Worm (Caenorhabditis elegans): Measurements from ENCODE around the gene tag-89.

The tag-89 gene

DNA sequence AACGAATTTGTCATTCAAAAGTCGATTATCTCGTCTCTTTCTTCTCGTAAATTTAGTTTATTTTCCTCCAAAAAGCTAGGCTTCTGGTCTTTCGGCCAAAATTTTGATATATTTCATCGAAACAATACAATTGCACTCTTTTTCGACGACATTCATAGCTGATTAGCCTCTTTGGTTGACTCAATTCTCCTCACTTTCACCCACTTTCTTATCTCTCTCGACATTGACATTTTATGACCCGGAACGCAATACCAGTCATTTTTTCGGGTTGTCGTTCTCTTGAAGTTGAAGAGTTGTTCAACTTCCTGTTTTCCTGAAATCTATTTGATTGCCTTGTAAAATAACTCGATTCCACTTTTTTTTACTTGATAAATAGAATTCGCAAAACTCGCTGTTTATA lies 40.2 kb downstream of the tag-89 start:
- TF ChIP-seq ama-1 (optimal IDR thresholded peaks at IDR 0.05) = no peak
- TF ChIP-seq fos-1 (tag; optimal IDR thresholded peaks at IDR 0.05) = peak; percentile 80
- TF ChIP-seq skn-1 (tag; optimal IDR thresholded peaks at IDR 0.05) = no peak

DNA sequence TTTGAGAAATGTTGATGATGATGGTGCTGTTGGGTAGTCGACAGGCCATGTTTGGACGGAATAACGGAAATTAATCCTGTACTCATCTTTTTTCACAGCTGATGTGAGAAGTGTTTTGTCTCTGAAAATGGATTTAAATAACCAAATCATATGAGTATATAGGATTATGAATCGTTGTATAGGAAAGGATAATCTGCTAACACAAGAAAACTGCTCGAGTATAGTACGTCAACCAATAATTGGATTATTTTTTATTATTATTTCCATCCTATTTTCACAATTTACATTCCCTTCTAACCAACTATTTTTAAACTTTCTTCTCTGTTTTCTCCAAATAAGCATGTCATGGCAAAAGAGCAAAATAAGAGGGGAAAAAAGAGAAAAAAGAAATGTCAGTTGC lies 41.4 kb downstream of the tag-89 start:
- TF ChIP-seq nhr-25 (tag; optimal IDR thresholded peaks at IDR 0.05) (no peak), ceh-82 (tag; optimal IDR thresholded peaks at IDR 0.05) (no peak), aly-2 (tag; optimal IDR thresholded peaks at IDR 0.05) (no peak), crh-2 (tag; optimal IDR thresholded peaks at IDR 0.05) (no peak), nhr-21 (tag; optimal IDR thresholded peaks at IDR 0.05) (no peak), mdl-1 (tag; optimal IDR thresholded peaks at IDR 0.05) (no peak), lin-13 (GFP tag; optimal IDR thresholded peaks at IDR 0.05) (no peak), elt-1 (tag; optimal IDR thresholded peaks at IDR 0.05) (no peak), ceh-16 (tag; optimal IDR thresholded peaks at IDR 0.05) (no peak), dmd-4 (tag; optimal IDR thresholded peaks at IDR 0.05) (no peak), ztf-1 (GFP tag; conservative IDR thresholded peaks at IDR 0.05) (no peak), sma-3 (GFP tag; optimal IDR thresholded peaks at IDR 0.05) (no peak), egl-27 (tag; optimal IDR thresholded peaks at IDR 0.05) (no peak)

DNA sequence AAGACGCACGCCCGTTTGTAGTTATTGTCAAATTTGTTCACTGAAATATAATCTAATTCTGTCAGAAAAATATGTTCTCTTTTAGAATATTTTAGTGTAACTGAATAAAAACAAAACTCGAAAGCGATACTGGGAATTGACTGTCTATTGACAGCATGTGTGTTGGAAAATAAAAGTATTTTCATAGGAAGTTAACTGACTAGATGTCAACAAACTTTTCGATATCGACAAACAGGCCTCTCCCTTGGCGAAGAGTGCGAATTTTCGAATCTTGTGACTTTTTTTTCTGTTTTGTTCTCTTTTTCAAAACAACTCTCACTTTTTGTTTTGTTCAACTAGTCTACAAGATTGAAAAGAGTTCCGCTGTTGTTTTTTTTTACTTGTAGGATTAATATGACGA lies 43.9 kb downstream of the tag-89 start:
- TF ChIP-seq nhr-129 (tag; optimal IDR thresholded peaks at IDR 0.05) (peak; percentile 40), mdl-1 (tag; optimal IDR thresholded peaks at IDR 0.05) (no peak), blmp-1 (tag; optimal IDR thresholded peaks at IDR 0.05; ENCODE audit: insufficient read depth) (no peak)
